Fruit fly (Drosophila melanogaster): Measurements from ENCODE around the gene CG42717.
A peak's percentile ranks its signal among the peaks of the same experiment; 100 is the strongest.

The CG42717 gene

dm6 chr3L:16024276-16025019 lies 8.5 kb downstream of the CG42717 start (continued):
- TF ChIP-seq trh (GFP tag; optimal IDR thresholded peaks at IDR 0.05) (no peak), CG10979 (tag; optimal IDR thresholded peaks at IDR 0.05) (peak; percentile 50), Nf-YB (GFP tag; optimal IDR thresholded peaks at IDR 0.05) (no peak), NC2β (GFP tag; optimal IDR thresholded peaks at IDR 0.05) (no peak), CG18599 (GFP tag; optimal IDR thresholded peaks at IDR 0.05) (no peak), Nf-YA (GFP tag; IDR thresholded peaks at IDR 0.05) (no peak), CG8478 (optimal IDR thresholded peaks at IDR 0.05) (no peak), stc (GFP tag; IDR thresholded peaks at IDR 0.05) (no peak), zen2 (GFP tag; IDR thresholded peaks at IDR 0.05; ENCODE audit: partially characterized antibody) (no peak), CG10462 (GFP tag; optimal IDR thresholded peaks at IDR 0.05) (no peak), mld (GFP tag; IDR thresholded peaks at IDR 0.05; ENCODE audit: partially characterized antibody) (no peak), CG17186 (GFP tag; optimal IDR thresholded peaks at IDR 0.05) (no peak), ab (GFP tag; optimal IDR thresholded peaks at IDR 0.05) (no peak), B-H2 (GFP tag; optimal IDR thresholded peaks at IDR 0.05) (no peak), shn (GFP tag; optimal IDR thresholded peaks at IDR 0.05) (no peak), CG13894 (tag; optimal IDR thresholded peaks at IDR 0.05) (no peak), sisA (GFP tag; IDR thresholded peaks at IDR 0.05) (no peak), slp2 (GFP tag; optimal IDR thresholded peaks at IDR 0.05) (peak; percentile 4), CG11696 (GFP tag; IDR thresholded peaks at IDR 0.05) (no peak), CG16779 (GFP tag; IDR thresholded peaks at IDR 0.05) (no peak), tna (GFP tag; IDR thresholded peaks at IDR 0.05; ENCODE audit: partially characterized antibody) (no peak), CG43689 (GFP tag; IDR thresholded peaks at IDR 0.05) (no peak), jigr1 (GFP tag; IDR thresholded peaks at IDR 0.05) (no peak), dm (GFP tag; optimal IDR thresholded peaks at IDR 0.05) (no peak), Vsx1 (GFP tag; optimal IDR thresholded peaks at IDR 0.05) (no peak), CG1024 (GFP tag; IDR thresholded peaks at IDR 0.05) (no peak), CG1647 (GFP tag; optimal IDR thresholded peaks at IDR 0.05) (no peak), CG31441 (GFP tag; IDR thresholded peaks at IDR 0.05) (0 out of 2 replicates have a peak, but pooled peaks have one; percentile 25), CG13123 (GFP tag; optimal IDR thresholded peaks at IDR 0.05) (no peak), NfI (GFP tag; optimal IDR thresholded peaks at IDR 0.05) (no peak), CG1603 (tag; optimal IDR thresholded peaks at IDR 0.05) (peak; percentile 13), CG10959 (GFP tag; IDR thresholded peaks at IDR 0.05) (no peak), HmgZ (tag; optimal IDR thresholded peaks at IDR 0.05) (no peak), tup (GFP tag; optimal IDR thresholded peaks at IDR 0.05) (no peak), HLH54F (GFP tag; optimal IDR thresholded peaks at IDR 0.05) (no peak), CG8089 (GFP tag; optimal IDR thresholded peaks at IDR 0.05) (no peak), CG13424 (tag; optimal IDR thresholded peaks at IDR 0.05) (peak; percentile 10), CG9876 (GFP tag; optimal IDR thresholded peaks at IDR 0.05) (no peak), Side (GFP tag; optimal IDR thresholded peaks at IDR 0.05) (no peak), Hmr (GFP tag; optimal IDR thresholded peaks at IDR 0.05) (no peak), CG2116 (GFP tag; optimal IDR thresholded peaks at IDR 0.05) (no peak), bbx (GFP tag; IDR thresholded peaks at IDR 0.05; ENCODE audit: partially characterized antibody) (no peak), h (optimal IDR thresholded peaks at IDR 0.05) (no peak), Asciz (GFP tag; optimal IDR thresholded peaks at IDR 0.05) (no peak), CG18011 (GFP tag; optimal IDR thresholded peaks at IDR 0.05) (no peak), Lhr (GFP tag; optimal IDR thresholded peaks at IDR 0.05) (no peak), CG11456 (GFP tag; IDR thresholded peaks at IDR 0.05) (no peak), CG10543 (GFP tag; optimal IDR thresholded peaks at IDR 0.05) (no peak), CG7963 (GFP tag; IDR thresholded peaks at IDR 0.05; ENCODE audit: partially characterized antibody) (no peak), ewg (GFP tag; optimal IDR thresholded peaks at IDR 0.05) (no peak)

Data from whole organism, embryonic.